Worm (Caenorhabditis elegans) whole organism, L3 larva: ENCODE results near the gene ent-3.

ENCODE experiments used
- R02D3.7 ChIP-seq: fragments of 150-350 bp; optimal IDR thresholded peaks from 2 replicates; lab custom pipeline; 2014; ENCODE audit warnings: missing biosample characterization, missing genetic modification characterization
- ZK546.5 ChIP-seq: sonication (generic microtip); optimal IDR thresholded peaks from 2 replicates; lab custom pipeline; 2017; ENCODE audit warnings: missing biosample characterization, missing genetic modification characterization
- aly-2 ChIP-seq: fragments of 150-350 bp; optimal IDR thresholded peaks from 2 replicates; lab custom pipeline; 2014; ENCODE audit warnings: missing biosample characterization, missing genetic modification characterization
- ama-1 ChIP-seq: fragments of 150-350 bp; optimal IDR thresholded peaks from 2 replicates; lab custom pipeline; 2018
- ceh-16 ChIP-seq: sonication (generic microtip); optimal IDR thresholded peaks from 2 replicates; lab custom pipeline; 2017; ENCODE audit warnings: missing biosample characterization, missing genetic modification characterization
- ceh-28 ChIP-seq: fragments of 150-350 bp; optimal IDR thresholded peaks from 2 replicates; lab custom pipeline; 2014; ENCODE audit warnings: missing biosample characterization, missing genetic modification reagents, missing genetic modification characterization
- ceh-9 ChIP-seq: sonication (generic microtip); optimal IDR thresholded peaks from 2 replicates; lab custom pipeline; 2018; ENCODE audit warnings: missing biosample characterization, missing genetic modification characterization
- daf-12 ChIP-seq: fragments of 150-350 bp; optimal IDR thresholded peaks from 2 replicates; lab custom pipeline; 2014; ENCODE audit warnings: missing biosample characterization, missing genetic modification reagents, missing genetic modification characterization
- egl-27 ChIP-seq: sonication (generic microtip); optimal IDR thresholded peaks from 4 replicates; lab custom pipeline; 2017; ENCODE audit warnings: missing biosample characterization, missing genetic modification reagents, missing genetic modification characterization
- egl-5 ChIP-seq: fragments of 150-350 bp; optimal IDR thresholded peaks from 2 replicates; lab custom pipeline; 2017; ENCODE audit warnings: missing biosample characterization, missing genetic modification reagents, missing genetic modification characterization, inconsistent platforms
- elt-1 ChIP-seq: fragments of 150-350 bp; optimal IDR thresholded peaks from 2 replicates; lab custom pipeline; 2014; ENCODE audit warnings: missing biosample characterization, missing genetic modification characterization
- elt-2 ChIP-seq: sonication (generic microtip); optimal IDR thresholded peaks from 2 replicates; lab custom pipeline; 2016; ENCODE audit warnings: missing genetic modification reagents, mild to moderate bottlenecking, missing genetic modification characterization, missing compliant biosample characterization
- elt-3 ChIP-seq, 3 experiments: fragments of 150-350 bp in 1 of 3; sonication (generic microtip) in 2 of 3; optimal IDR thresholded peaks; 2 replicates in 2 of 3; 4 replicates in 1 of 3; lab custom pipeline; 2014 to 2017; ENCODE audit warnings: missing biosample characterization in 3 of 3, missing genetic modification characterization in 3 of 3
- eor-1 ChIP-seq, 2 experiments: fragments of 150-350 bp; optimal IDR thresholded peaks; 2 replicates each; lab custom pipeline; 2014 to 2018; ENCODE audit warnings: missing biosample characterization in 2 of 2, missing genetic modification characterization in 2 of 2
- fkh-10 ChIP-seq: sonication (generic microtip); optimal IDR thresholded peaks from 2 replicates; lab custom pipeline; 2017; ENCODE audit warnings: missing biosample characterization, missing genetic modification reagents, missing genetic modification characterization
- fos-1 ChIP-seq: fragments of 150-350 bp; optimal IDR thresholded peaks from 2 replicates; lab custom pipeline; 2014; ENCODE audit warnings: missing biosample characterization, missing genetic modification characterization
- hmg-11 ChIP-seq: sonication (generic microtip); optimal IDR thresholded peaks from 2 replicates; lab custom pipeline; 2016; ENCODE audit warnings: missing genetic modification characterization, missing compliant biosample characterization
- jun-1 ChIP-seq: fragments of 150-350 bp; optimal IDR thresholded peaks from 2 replicates; lab custom pipeline; 2014; ENCODE audit warnings: missing biosample characterization, missing genetic modification reagents, missing genetic modification characterization
- lin-15B ChIP-seq: fragments of 150-350 bp; optimal IDR thresholded peaks from 2 replicates; lab custom pipeline; 2014; ENCODE audit warnings: missing biosample characterization, missing genetic modification characterization
- lin-39 ChIP-seq: fragments of 150-350 bp; optimal IDR thresholded peaks from 2 replicates; lab custom pipeline; 2018; ENCODE audit warnings: missing biosample characterization, missing genetic modification reagents, missing genetic modification characterization
- lsy-12 ChIP-seq: sonication (generic microtip); optimal IDR thresholded peaks from 2 replicates; lab custom pipeline; 2016; ENCODE audit warnings: mild to moderate bottlenecking, missing genetic modification characterization, missing compliant biosample characterization
- nfya-1 ChIP-seq: sonication (generic microtip); optimal IDR thresholded peaks from 2 replicates; lab custom pipeline; 2017; ENCODE audit warnings: missing genetic modification characterization, mild to moderate bottlenecking, missing compliant biosample characterization, antibody characterized with exemption, moderate library complexity; ENCODE audit not compliant: insufficient read depth
- nhr-11 ChIP-seq: fragments of 150-350 bp; optimal IDR thresholded peaks from 2 replicates; lab custom pipeline; 2014; ENCODE audit warnings: missing biosample characterization, missing genetic modification characterization
- nhr-23 ChIP-seq: fragments of 150-350 bp; optimal IDR thresholded peaks from 2 replicates; lab custom pipeline; 2014; ENCODE audit warnings: missing biosample characterization, missing genetic modification reagents, missing genetic modification characterization
- nhr-237 ChIP-seq: fragments of 150-350 bp; optimal IDR thresholded peaks from 2 replicates; lab custom pipeline; 2014; ENCODE audit warnings: missing biosample characterization, missing genetic modification characterization
- nhr-25 ChIP-seq: sonication (generic microtip); optimal IDR thresholded peaks from 2 replicates; lab custom pipeline; 2017; ENCODE audit warnings: missing biosample characterization, missing genetic modification characterization
- nhr-28 ChIP-seq: fragments of 150-350 bp; optimal IDR thresholded peaks from 2 replicates; lab custom pipeline; 2014; ENCODE audit warnings: missing biosample characterization, missing genetic modification characterization
- nhr-43 ChIP-seq: sonication (generic microtip); optimal IDR thresholded peaks from 2 replicates; lab custom pipeline; 2016; ENCODE audit warnings: mild to moderate bottlenecking, missing genetic modification characterization, missing compliant biosample characterization; ENCODE audit not compliant: poor library complexity, severe bottlenecking
- nhr-67 ChIP-seq: fragments of 150-350 bp; optimal IDR thresholded peaks from 2 replicates; lab custom pipeline; 2014; ENCODE audit warnings: missing biosample characterization, missing genetic modification characterization
- nhr-76 ChIP-seq: fragments of 150-350 bp; sonication (generic microtip); optimal IDR thresholded peaks from 5 replicates; lab custom pipeline; 2014; ENCODE audit warnings: missing biosample characterization, missing genetic modification characterization
- nhr-77 ChIP-seq: fragments of 150-350 bp; optimal IDR thresholded peaks from 2 replicates; lab custom pipeline; 2014; ENCODE audit warnings: missing biosample characterization, missing genetic modification characterization
- pha-4 ChIP-seq: fragments of 150-350 bp; optimal IDR thresholded peaks from 2 replicates; lab custom pipeline; 2014; ENCODE audit warnings: missing biosample characterization, missing genetic modification reagents, missing genetic modification characterization
- pqm-1 ChIP-seq: fragments of 150-350 bp; optimal IDR thresholded peaks from 2 replicates; lab custom pipeline; 2017; ENCODE audit warnings: missing biosample characterization, missing genetic modification characterization, inconsistent platforms
- sea-2 ChIP-seq: fragments of 150-350 bp; sonication (generic microtip); optimal IDR thresholded peaks from 4 replicates; lab custom pipeline; 2014; ENCODE audit warnings: missing biosample characterization, missing genetic modification reagents, missing genetic modification characterization
- skn-1 ChIP-seq: fragments of 150-350 bp; optimal IDR thresholded peaks from 2 replicates; lab custom pipeline; 2014; ENCODE audit warnings: missing biosample characterization, missing genetic modification characterization
- snpc-4 ChIP-seq: fragments of 150-350 bp; optimal IDR thresholded peaks from 2 replicates; lab custom pipeline; 2014; ENCODE audit warnings: missing biosample characterization, missing genetic modification characterization
- tbx-2 ChIP-seq: sonication (generic microtip); optimal IDR thresholded peaks from 2 replicates; lab custom pipeline; 2016; ENCODE audit warnings: mild to moderate bottlenecking, missing genetic modification characterization, missing compliant biosample characterization
- zag-1 ChIP-seq: fragments of 150-350 bp; optimal IDR thresholded peaks from 2 replicates; lab custom pipeline; 2014; ENCODE audit warnings: missing biosample characterization, missing genetic modification characterization
- ztf-11 ChIP-seq: fragments of 150-350 bp; optimal IDR thresholded peaks from 2 replicates; lab custom pipeline; 2014; ENCODE audit warnings: missing biosample characterization, missing genetic modification characterization
- ztf-4 ChIP-seq: fragments of 150-350 bp; optimal IDR thresholded peaks from 2 replicates; lab custom pipeline; 2014; ENCODE audit warnings: missing biosample characterization, missing genetic modification characterization

ent-3 gene

DNA sequence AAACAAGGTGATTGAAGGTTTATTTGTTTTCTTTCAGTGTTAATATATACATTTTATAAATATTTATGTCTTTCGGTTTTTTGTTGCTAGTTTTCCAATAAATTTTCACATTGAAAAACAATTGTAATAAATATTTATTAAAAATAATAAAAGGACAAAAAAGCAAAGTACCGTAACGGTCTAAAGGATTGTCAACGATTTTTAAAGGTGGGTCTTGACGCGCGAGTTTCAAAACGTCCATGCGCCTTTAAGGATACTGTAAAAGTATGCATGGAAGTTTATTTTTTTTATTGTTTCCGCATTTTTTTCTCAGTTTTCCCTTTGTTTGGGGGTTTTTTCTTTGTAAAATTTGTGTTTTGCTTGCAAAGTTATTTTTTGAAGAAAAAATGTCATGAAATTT lies 43.0 kb downstream of the ent-3 start:
- TF ChIP-seq R02D3.7 (tag; lab: Kevin White, UChicago), result no peak
- TF ChIP-seq fos-1, result no peak
- no peak for TF ChIP-seq nhr-43 (tag; lab: Kevin White, UChicago)
- no peak for TF ChIP-seq lin-39 (tag; lab: Kevin White, UChicago)
- TF ChIP-seq nhr-23 (tag; lab: Kevin White, UChicago), result no peak
- TF ChIP-seq ama-1 (lab: Kevin White, UChicago), result no peak
- no peak for TF ChIP-seq elt-3 (tag; optimal IDR thresholded peaks at IDR 0.05; lab: Kevin White, UChicago)
- no peak for TF ChIP-seq elt-1 (tag; lab: Kevin White, UChicago)
- TF ChIP-seq nhr-11, result no peak
- no peak for TF ChIP-seq ceh-9 (tag; lab: Kevin White, UChicago)
- no peak for TF ChIP-seq lin-15B (tag; lab: Kevin White, UChicago)
- no peak for TF ChIP-seq egl-5
- TF ChIP-seq nhr-28 (tag; lab: Kevin White, UChicago), result no peak
- TF ChIP-seq eor-1 (tag; optimal IDR thresholded peaks at IDR 0.05; lab: Kevin White, UChicago), result no peak
- TF ChIP-seq hmg-11 (tag; lab: Kevin White, UChicago), result no peak
- no peak for TF ChIP-seq daf-12 (tag; lab: Kevin White, UChicago)
- no peak for TF ChIP-seq sea-2 (GFP tag; lab: Kevin White, UChicago)
- no peak for TF ChIP-seq nhr-25
- TF ChIP-seq ceh-16, result no peak

DNA sequence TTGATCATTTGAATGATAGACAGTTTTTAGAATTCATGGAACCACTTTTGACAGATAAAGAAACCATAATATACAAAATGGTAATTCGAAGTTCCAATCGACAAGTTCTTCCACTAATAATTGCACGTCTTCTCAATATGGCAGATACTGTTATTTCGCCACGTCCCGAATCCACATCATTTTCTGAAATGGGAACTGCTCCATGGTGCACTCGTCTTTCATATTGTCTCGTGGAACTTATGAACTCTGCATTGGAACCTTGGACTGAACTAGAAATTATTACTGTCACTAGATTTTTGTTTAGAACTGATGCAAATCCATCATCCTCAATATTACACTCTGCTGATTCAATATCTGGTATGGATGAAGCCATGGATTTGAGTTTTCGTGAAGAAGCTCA lies 48.7 kb downstream of the ent-3 start:
- no peak for TF ChIP-seq skn-1 (tag; lab: Kevin White, UChicago)
- TF ChIP-seq elt-3 (tag; optimal IDR thresholded peaks at IDR 0.05; lab: Kevin White, UChicago), result no peak
- no peak for TF ChIP-seq tbx-2 (tag; lab: Kevin White, UChicago)
- no peak for TF ChIP-seq nhr-67 (tag; lab: Kevin White, UChicago)
- TF ChIP-seq nhr-77, result no peak
- TF ChIP-seq fos-1, result no peak
- TF ChIP-seq ZK546.5 (tag; lab: Kevin White, UChicago), result no peak
- TF ChIP-seq eor-1 (tag; optimal IDR thresholded peaks at IDR 0.05; lab: Kevin White, UChicago), result no peak

DNA sequence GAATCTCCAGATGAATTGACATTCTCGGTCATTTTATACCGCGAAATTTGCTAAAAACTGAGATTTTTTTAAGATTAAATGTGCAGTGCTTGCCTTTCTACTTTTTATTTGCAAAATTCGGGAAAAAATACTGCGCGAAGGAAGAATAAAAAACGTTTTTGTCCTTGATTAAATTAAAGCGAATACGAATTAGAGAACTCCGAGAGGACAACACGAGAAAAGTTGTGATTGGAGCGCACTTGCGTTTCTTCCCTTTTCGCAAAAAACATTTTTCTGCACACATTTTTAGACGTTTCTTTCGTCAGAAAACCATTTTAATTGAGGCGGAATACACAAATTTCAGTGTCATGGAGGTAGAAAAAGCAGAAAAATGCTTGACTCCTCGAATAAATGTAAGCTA lies 50.4 kb downstream of the ent-3 start, which contains the start of the genes trm-1 and ints-2:
TSS of gene trm-1 (minus strand) at position 175 of the 400 bp plus-strand sequence.
TSS of gene ints-2 (plus strand) at position 249 of the 400 bp plus-strand sequence.
- no peak for TF ChIP-seq nhr-76 (tag; lab: Kevin White, UChicago)
- peak; percentile 62 for TF ChIP-seq hmg-11 (tag; lab: Kevin White, UChicago)
- TF ChIP-seq nfya-1 (tag; lab: Kevin White, UChicago), result peak; percentile 66
- peak; percentile 47 for TF ChIP-seq R02D3.7 (tag; lab: Kevin White, UChicago)
- TF ChIP-seq snpc-4 (tag; lab: Kevin White, UChicago), result no peak
- peak; percentile 55 for TF ChIP-seq nhr-23 (tag; lab: Kevin White, UChicago)
- TF ChIP-seq zag-1, result no peak
- TF ChIP-seq lin-39 (tag; lab: Kevin White, UChicago), result peak; percentile 66
- no peak for TF ChIP-seq skn-1 (tag; lab: Kevin White, UChicago)
- TF ChIP-seq nhr-77, result no peak
- TF ChIP-seq fkh-10 (GFP tag; lab: Kevin White, UChicago), result peak; percentile 57
- peak; percentile 3 for TF ChIP-seq egl-5
- TF ChIP-seq nhr-43 (tag; lab: Kevin White, UChicago), result peak; percentile 54
- no peak for TF ChIP-seq fos-1
- TF ChIP-seq nhr-25, result peak; percentile 36
- TF ChIP-seq ceh-28 (tag; lab: Kevin White, UChicago), result peak; percentile 2
- TF ChIP-seq pha-4, result peak; percentile 78
- TF ChIP-seq nhr-237 (tag; lab: Kevin White, UChicago), result no peak
- no peak for TF ChIP-seq daf-12 (tag; lab: Kevin White, UChicago)
- peak; percentile 32 for TF ChIP-seq jun-1
- TF ChIP-seq ceh-9 (tag; lab: Kevin White, UChicago), result no peak
- no peak for TF ChIP-seq ztf-4 (tag; lab: Kevin White, UChicago)
- peak; percentile 36 for TF ChIP-seq pqm-1 (tag; lab: Kevin White, UChicago)
- TF ChIP-seq egl-27, result no peak
- TF ChIP-seq lin-15B (tag; lab: Kevin White, UChicago), result peak; percentile 90
- TF ChIP-seq elt-2 (tag; lab: Kevin White, UChicago), result peak; percentile 21
- no peak for TF ChIP-seq ceh-16

DNA sequence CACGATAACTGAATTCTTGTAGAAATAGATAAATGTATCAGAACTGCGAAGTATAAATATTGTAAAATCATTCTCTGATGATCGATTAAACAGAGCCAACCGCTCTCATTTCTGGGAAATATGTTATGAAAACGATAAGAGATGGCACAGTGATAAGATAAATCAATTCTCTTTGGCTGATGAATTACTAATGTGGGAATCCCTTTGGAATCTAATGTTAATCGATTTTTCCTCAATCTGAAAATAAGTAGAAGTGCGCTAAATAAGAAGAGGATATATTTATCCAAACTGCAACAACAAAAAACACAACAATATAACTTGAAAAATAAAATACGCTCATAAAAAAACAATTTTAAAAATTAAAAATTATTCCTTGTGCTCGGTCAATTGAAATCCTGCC lies 53.0 kb downstream of the ent-3 start, which contains the start of gene cest-2.3:
TSS of gene cest-2.3 (minus strand) at position 101 of the 400 bp plus-strand sequence.
- TF ChIP-seq jun-1, result no peak
- no peak for TF ChIP-seq nfya-1 (tag; lab: Kevin White, UChicago)
- TF ChIP-seq ceh-9 (tag; lab: Kevin White, UChicago), result no peak
- no peak for TF ChIP-seq lsy-12 (tag; lab: Kevin White, UChicago)
- TF ChIP-seq daf-12 (tag; lab: Kevin White, UChicago), result no peak
- no peak for TF ChIP-seq ztf-11
- no peak for TF ChIP-seq aly-2 (tag; lab: Kevin White, UChicago)
- TF ChIP-seq nhr-11, result no peak
- TF ChIP-seq R02D3.7 (tag; lab: Kevin White, UChicago), result no peak
